Fruit fly (Drosophila melanogaster) whole organism, embryonic: ENCODE measurements around the gene CG3630.

ENCODE experiments used
- BEAF-32 ChIP-seq: fragments of 200-800 bp; sonication (Bioruptor generic); optimal IDR thresholded peaks from 3 replicates; lab custom pipeline; 2017; ENCODE audit warnings: missing biosample characterization, missing genetic modification characterization, mild to moderate bottlenecking, moderate library complexity, missing genetic modification reagents
- CG13296 ChIP-seq: fragments of 200-800 bp; sonication (Bioruptor generic); optimal IDR thresholded peaks from 3 replicates; lab custom pipeline; 2018; ENCODE audit warnings: missing biosample characterization, mild to moderate bottlenecking, missing genetic modification characterization
- CG6689 ChIP-seq: fragments of 200-800 bp; sonication (Bioruptor generic); IDR thresholded peaks from 2 replicates; pipeline ENCODE4 v1.3.6; 2022; ENCODE audit warnings: missing biosample characterization, missing genetic modification characterization
- cas ChIP-seq: fragments of 200-800 bp; sonication (Bioruptor generic); IDR thresholded peaks from 2 replicates; pipeline ENCODE4 v1.3.6; 2022; ENCODE audit warnings: missing biosample characterization, missing genetic modification characterization
- gcm ChIP-seq: fragments of 200-800 bp; sonication (Bioruptor generic); optimal IDR thresholded peaks from 2 replicates; lab custom pipeline; 2019; ENCODE audit warnings: missing biosample characterization, mild to moderate bottlenecking, missing genetic modification characterization, moderate library complexity
- peb ChIP-seq: fragments of 200-800 bp; sonication (Bioruptor generic); IDR thresholded peaks from 2 replicates; pipeline ENCODE4 v1.3.6; 2022; ENCODE audit warnings: missing biosample characterization, missing genetic modification characterization
- prd ChIP-seq, 3 experiments: fragments of >200 bp in 2 of 3; fragments of 200-800 bp in 1 of 3; sonication (Bioruptor generic) in 1 of 3; optimal IDR thresholded peaks in 2 of 3; IDR thresholded peaks in 1 of 3; 2 replicates in 2 of 3; 3 replicates in 1 of 3; pipeline versions ENCODE4 v1.3.6 to Lab custom; 2017 to 2022; ENCODE audit warnings: missing biosample characterization in 1 of 3, missing genetic modification characterization in 1 of 3
- salm ChIP-seq: fragments of 200-800 bp; sonication (Bioruptor generic); optimal IDR thresholded peaks from 2 replicates; lab custom pipeline; 2018; ENCODE audit warnings: missing biosample characterization, mild to moderate bottlenecking, missing genetic modification characterization

DNA sequence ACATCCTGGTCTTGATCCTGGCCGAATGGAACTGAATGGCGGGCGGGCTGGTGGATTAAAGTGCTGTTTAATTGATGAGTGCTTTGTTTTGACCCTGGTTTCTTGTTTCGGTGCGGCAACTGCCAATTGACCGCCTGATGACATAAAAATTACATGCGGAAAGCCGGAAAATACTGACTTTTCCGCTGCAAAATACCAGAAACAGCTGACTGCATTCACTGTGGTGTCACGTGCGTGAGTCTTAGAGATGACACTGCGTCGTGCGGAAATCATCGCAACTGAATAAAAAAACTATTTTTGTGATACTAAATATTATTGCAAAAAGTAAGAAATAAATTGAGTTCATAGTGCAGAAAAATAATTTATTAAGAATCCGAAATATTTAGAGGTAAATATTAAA lies 12.5 kb upstream of the CG3630 start, which contains the start of gene bcn92:
- TF ChIP-seq gcm (no peak), peb (GFP tag; lab: Robert Waterston, UW) (0 out of 2 replicates have a peak, but pooled peaks have one; percentile 24), CG13296 (GFP tag; lab: Kevin White, UChicago) (peak; percentile 7), prd (optimal IDR thresholded peaks at IDR 0.05; lab: Kevin White, UChicago) (no peak), prd (GFP tag; IDR thresholded peaks at IDR 0.05; lab: Robert Waterston, UW) (peak; percentile 49; the same call in 1 of the 3 replicates), CG6689 (GFP tag; lab: Robert Waterston, UW) (peak; percentile 18; the same call in 1 of the 2 replicates), salm (no peak), cas (GFP tag; lab: Robert Waterston, UW) (0 out of 2 replicates have a peak, but pooled peaks have one; percentile 23), BEAF-32 (GFP tag; lab: Kevin White, UChicago) (peak; percentile 90)
